Worm (Caenorhabditis elegans) whole organism, L3 larva: ENCODE results near the gene F13E6.2.
A peak's percentile ranks its signal among the peaks of the same experiment; 100 is the strongest.

Source experiments
- R02D3.7 ChIP-seq: fragments of 150-350 bp; optimal IDR thresholded peaks from 2 replicates; lab custom pipeline; 2014; ENCODE audit warnings: missing biosample characterization, missing genetic modification characterization
- ZK546.5 ChIP-seq: sonication (generic microtip); optimal IDR thresholded peaks from 2 replicates; lab custom pipeline; 2017; ENCODE audit warnings: missing biosample characterization, missing genetic modification characterization
- aly-2 ChIP-seq: fragments of 150-350 bp; optimal IDR thresholded peaks from 2 replicates; lab custom pipeline; 2014; ENCODE audit warnings: missing biosample characterization, missing genetic modification characterization
- ama-1 ChIP-seq: fragments of 150-350 bp; optimal IDR thresholded peaks from 2 replicates; lab custom pipeline; 2018
- ceh-16 ChIP-seq: sonication (generic microtip); optimal IDR thresholded peaks from 2 replicates; lab custom pipeline; 2017; ENCODE audit warnings: missing biosample characterization, missing genetic modification characterization
- ceh-28 ChIP-seq: fragments of 150-350 bp; optimal IDR thresholded peaks from 2 replicates; lab custom pipeline; 2014; ENCODE audit warnings: missing biosample characterization, missing genetic modification reagents, missing genetic modification characterization
- ceh-82 ChIP-seq: fragments of 150-350 bp; optimal IDR thresholded peaks from 2 replicates; lab custom pipeline; 2014; ENCODE audit warnings: missing biosample characterization, missing genetic modification characterization
- ceh-9 ChIP-seq: sonication (generic microtip); optimal IDR thresholded peaks from 2 replicates; lab custom pipeline; 2018; ENCODE audit warnings: missing biosample characterization, missing genetic modification characterization
- daf-12 ChIP-seq: fragments of 150-350 bp; optimal IDR thresholded peaks from 2 replicates; lab custom pipeline; 2014; ENCODE audit warnings: missing biosample characterization, missing genetic modification reagents, missing genetic modification characterization
- egl-27 ChIP-seq: sonication (generic microtip); optimal IDR thresholded peaks from 4 replicates; lab custom pipeline; 2017; ENCODE audit warnings: missing biosample characterization, missing genetic modification reagents, missing genetic modification characterization
- egl-5 ChIP-seq: fragments of 150-350 bp; optimal IDR thresholded peaks from 2 replicates; lab custom pipeline; 2017; ENCODE audit warnings: missing biosample characterization, missing genetic modification reagents, missing genetic modification characterization, inconsistent platforms
- elt-1 ChIP-seq: fragments of 150-350 bp; optimal IDR thresholded peaks from 2 replicates; lab custom pipeline; 2014; ENCODE audit warnings: missing biosample characterization, missing genetic modification characterization
- elt-2 ChIP-seq: sonication (generic microtip); optimal IDR thresholded peaks from 2 replicates; lab custom pipeline; 2016; ENCODE audit warnings: missing genetic modification reagents, mild to moderate bottlenecking, missing genetic modification characterization, missing compliant biosample characterization
- elt-3 ChIP-seq, 3 experiments: fragments of 150-350 bp in 1 of 3; sonication (generic microtip) in 2 of 3; optimal IDR thresholded peaks; 2 replicates in 2 of 3; 4 replicates in 1 of 3; lab custom pipeline; 2014 to 2017; ENCODE audit warnings: missing biosample characterization in 3 of 3, missing genetic modification characterization in 3 of 3
- eor-1 ChIP-seq, 2 experiments: fragments of 150-350 bp; optimal IDR thresholded peaks; 2 replicates each; lab custom pipeline; 2014 to 2018; ENCODE audit warnings: missing biosample characterization in 2 of 2, missing genetic modification characterization in 2 of 2
- fkh-10 ChIP-seq: sonication (generic microtip); optimal IDR thresholded peaks from 2 replicates; lab custom pipeline; 2017; ENCODE audit warnings: missing biosample characterization, missing genetic modification reagents, missing genetic modification characterization
- fkh-2 ChIP-seq: fragments of 150-350 bp; optimal IDR thresholded peaks from 2 replicates; lab custom pipeline; 2014; ENCODE audit warnings: missing biosample characterization, missing genetic modification reagents, missing genetic modification characterization
- fos-1 ChIP-seq: fragments of 150-350 bp; optimal IDR thresholded peaks from 2 replicates; lab custom pipeline; 2014; ENCODE audit warnings: missing biosample characterization, missing genetic modification characterization
- hmg-11 ChIP-seq: sonication (generic microtip); optimal IDR thresholded peaks from 2 replicates; lab custom pipeline; 2016; ENCODE audit warnings: missing genetic modification characterization, missing compliant biosample characterization
- jun-1 ChIP-seq: fragments of 150-350 bp; optimal IDR thresholded peaks from 2 replicates; lab custom pipeline; 2014; ENCODE audit warnings: missing biosample characterization, missing genetic modification reagents, missing genetic modification characterization
- lin-15B ChIP-seq: fragments of 150-350 bp; optimal IDR thresholded peaks from 2 replicates; lab custom pipeline; 2014; ENCODE audit warnings: missing biosample characterization, missing genetic modification characterization
- lin-39 ChIP-seq: fragments of 150-350 bp; optimal IDR thresholded peaks from 2 replicates; lab custom pipeline; 2018; ENCODE audit warnings: missing biosample characterization, missing genetic modification reagents, missing genetic modification characterization
- lsy-12 ChIP-seq: sonication (generic microtip); optimal IDR thresholded peaks from 2 replicates; lab custom pipeline; 2016; ENCODE audit warnings: mild to moderate bottlenecking, missing genetic modification characterization, missing compliant biosample characterization
- mdl-1 ChIP-seq: fragments of 150-350 bp; optimal IDR thresholded peaks from 2 replicates; lab custom pipeline; 2014; ENCODE audit warnings: missing biosample characterization, missing genetic modification characterization
- mml-1 ChIP-seq: fragments of 150-350 bp; sonication (generic microtip); optimal IDR thresholded peaks from 3 replicates; lab custom pipeline; 2014; ENCODE audit warnings: missing biosample characterization, missing genetic modification characterization
- nfya-1 ChIP-seq: sonication (generic microtip); optimal IDR thresholded peaks from 2 replicates; lab custom pipeline; 2017; ENCODE audit warnings: missing genetic modification characterization, mild to moderate bottlenecking, missing compliant biosample characterization, antibody characterized with exemption, moderate library complexity; ENCODE audit not compliant: insufficient read depth
- nhr-11 ChIP-seq: fragments of 150-350 bp; optimal IDR thresholded peaks from 2 replicates; lab custom pipeline; 2014; ENCODE audit warnings: missing biosample characterization, missing genetic modification characterization
- nhr-12 ChIP-seq: fragments of 150-350 bp; optimal IDR thresholded peaks from 2 replicates; lab custom pipeline; 2014; ENCODE audit warnings: missing biosample characterization, missing genetic modification characterization
- nhr-23 ChIP-seq: fragments of 150-350 bp; optimal IDR thresholded peaks from 2 replicates; lab custom pipeline; 2014; ENCODE audit warnings: missing biosample characterization, missing genetic modification reagents, missing genetic modification characterization
- nhr-237 ChIP-seq: fragments of 150-350 bp; optimal IDR thresholded peaks from 2 replicates; lab custom pipeline; 2014; ENCODE audit warnings: missing biosample characterization, missing genetic modification characterization
- nhr-25 ChIP-seq: sonication (generic microtip); optimal IDR thresholded peaks from 2 replicates; lab custom pipeline; 2017; ENCODE audit warnings: missing biosample characterization, missing genetic modification characterization
- nhr-28 ChIP-seq: fragments of 150-350 bp; optimal IDR thresholded peaks from 2 replicates; lab custom pipeline; 2014; ENCODE audit warnings: missing biosample characterization, missing genetic modification characterization
- nhr-43 ChIP-seq: sonication (generic microtip); optimal IDR thresholded peaks from 2 replicates; lab custom pipeline; 2016; ENCODE audit warnings: mild to moderate bottlenecking, missing genetic modification characterization, missing compliant biosample characterization; ENCODE audit not compliant: poor library complexity, severe bottlenecking
- nhr-67 ChIP-seq: fragments of 150-350 bp; optimal IDR thresholded peaks from 2 replicates; lab custom pipeline; 2014; ENCODE audit warnings: missing biosample characterization, missing genetic modification characterization
- nhr-76 ChIP-seq: fragments of 150-350 bp; sonication (generic microtip); optimal IDR thresholded peaks from 5 replicates; lab custom pipeline; 2014; ENCODE audit warnings: missing biosample characterization, missing genetic modification characterization
- nhr-77 ChIP-seq: fragments of 150-350 bp; optimal IDR thresholded peaks from 2 replicates; lab custom pipeline; 2014; ENCODE audit warnings: missing biosample characterization, missing genetic modification characterization
- pha-4 ChIP-seq: fragments of 150-350 bp; optimal IDR thresholded peaks from 2 replicates; lab custom pipeline; 2014; ENCODE audit warnings: missing biosample characterization, missing genetic modification reagents, missing genetic modification characterization
- pqm-1 ChIP-seq: fragments of 150-350 bp; optimal IDR thresholded peaks from 2 replicates; lab custom pipeline; 2017; ENCODE audit warnings: missing biosample characterization, missing genetic modification characterization, inconsistent platforms
- sea-2 ChIP-seq: fragments of 150-350 bp; sonication (generic microtip); optimal IDR thresholded peaks from 4 replicates; lab custom pipeline; 2014; ENCODE audit warnings: missing biosample characterization, missing genetic modification reagents, missing genetic modification characterization
- skn-1 ChIP-seq: fragments of 150-350 bp; optimal IDR thresholded peaks from 2 replicates; lab custom pipeline; 2014; ENCODE audit warnings: missing biosample characterization, missing genetic modification characterization
- snpc-4 ChIP-seq: fragments of 150-350 bp; optimal IDR thresholded peaks from 2 replicates; lab custom pipeline; 2014; ENCODE audit warnings: missing biosample characterization, missing genetic modification characterization
- tbx-2 ChIP-seq: sonication (generic microtip); optimal IDR thresholded peaks from 2 replicates; lab custom pipeline; 2016; ENCODE audit warnings: mild to moderate bottlenecking, missing genetic modification characterization, missing compliant biosample characterization
- unc-39 ChIP-seq: sonication (generic microtip); optimal IDR thresholded peaks from 4 replicates; lab custom pipeline; 2017; ENCODE audit warnings: missing biosample characterization, missing genetic modification characterization
- unc-62 ChIP-seq: fragments of 150-350 bp; sonication (generic microtip); optimal IDR thresholded peaks from 4 replicates; lab custom pipeline; 2014; ENCODE audit warnings: missing biosample characterization, missing genetic modification reagents, missing genetic modification characterization
- zag-1 ChIP-seq: fragments of 150-350 bp; optimal IDR thresholded peaks from 2 replicates; lab custom pipeline; 2014; ENCODE audit warnings: missing biosample characterization, missing genetic modification characterization
- ztf-11 ChIP-seq: fragments of 150-350 bp; optimal IDR thresholded peaks from 2 replicates; lab custom pipeline; 2014; ENCODE audit warnings: missing biosample characterization, missing genetic modification characterization
- ztf-4 ChIP-seq: fragments of 150-350 bp; optimal IDR thresholded peaks from 2 replicates; lab custom pipeline; 2014; ENCODE audit warnings: missing biosample characterization, missing genetic modification characterization

Gene F13E6.2

DNA sequence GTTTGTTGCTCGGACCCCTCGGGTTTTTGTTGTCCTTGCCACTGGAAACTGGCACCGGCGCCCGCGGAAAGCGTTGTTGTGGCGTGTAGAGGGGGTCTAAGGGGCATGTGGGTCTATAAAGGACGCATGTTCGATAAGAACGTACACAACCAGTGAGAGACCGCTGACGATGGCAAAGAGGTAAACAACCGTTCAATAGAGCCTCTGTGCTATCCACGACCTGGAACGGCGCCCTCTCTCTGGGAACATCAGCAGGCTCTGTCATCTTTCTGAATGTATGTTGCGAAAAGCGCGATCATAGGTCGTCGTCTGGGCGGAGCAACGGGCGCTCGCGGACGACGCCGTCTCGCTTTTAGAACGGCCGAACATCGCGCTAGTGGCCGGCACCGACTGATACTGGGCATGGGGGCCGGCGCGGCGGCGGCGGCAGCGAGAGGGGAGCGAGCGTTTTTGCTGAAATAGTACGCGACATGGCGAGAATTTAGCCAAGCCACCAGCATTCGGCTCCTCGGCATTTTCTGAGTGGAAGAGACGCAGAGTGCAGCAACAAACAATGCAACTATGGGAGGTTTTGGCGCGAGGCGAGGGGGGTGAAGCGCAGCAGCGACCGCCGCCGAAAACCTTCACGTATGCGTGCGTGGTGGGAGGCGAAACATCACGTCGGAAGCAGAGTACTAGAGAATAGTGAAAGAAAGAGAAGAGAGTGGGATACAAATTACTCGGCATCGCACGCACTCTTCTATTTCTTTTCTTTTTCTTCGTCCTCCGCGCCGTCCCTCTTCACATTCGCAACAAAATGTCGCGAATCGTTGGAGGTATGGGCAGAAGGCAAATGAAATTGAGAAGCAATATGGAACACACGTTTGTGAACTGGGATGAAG lies 36.8 kb downstream of the F13E6.2 start:
- TF ChIP-seq nhr-43 (tag; lab: Kevin White, UChicago) (peak; percentile 55), ceh-9 (no peak), pha-4 (tag; lab: Kevin White, UChicago) (peak; percentile 67), zag-1 (tag; lab: Kevin White, UChicago) (no peak), elt-1 (tag; lab: Kevin White, UChicago) (no peak), unc-39 (tag; lab: Kevin White, UChicago) (peak; percentile 39), ceh-16 (no peak), ama-1 (lab: Kevin White, UChicago) (no peak), elt-2 (peak; percentile 81), ceh-28 (peak; percentile 53), nhr-25 (peak; percentile 90), egl-5 (tag; lab: Kevin White, UChicago) (peak; percentile 34), nfya-1 (tag; lab: Kevin White, UChicago) (peak; percentile 88), mml-1 (tag; lab: Kevin White, UChicago) (no peak), pqm-1 (tag; lab: Kevin White, UChicago) (peak; percentile 13), aly-2 (no peak), lin-15B (tag; lab: Kevin White, UChicago) (no peak), daf-12 (tag; lab: Kevin White, UChicago) (peak; percentile 71), hmg-11 (tag; lab: Kevin White, UChicago) (peak; percentile 67), nhr-23 (peak; percentile 78), sea-2 (GFP tag; lab: Kevin White, UChicago) (no peak), lsy-12 (peak; percentile 89), nhr-67 (no peak), egl-27 (no peak), elt-3 (tag; optimal IDR thresholded peaks at IDR 0.05; lab: Kevin White, UChicago) (no peak), nhr-12 (tag; lab: Kevin White, UChicago) (no peak), jun-1 (tag; lab: Kevin White, UChicago) (peak; percentile 76), ztf-4 (tag; lab: Kevin White, UChicago) (no peak), nhr-237 (tag; lab: Kevin White, UChicago) (no peak), R02D3.7 (tag; lab: Kevin White, UChicago) (peak; percentile 14), ztf-11 (no peak), skn-1 (tag; lab: Kevin White, UChicago) (peak; percentile 77), mdl-1 (tag; lab: Kevin White, UChicago) (peak; percentile 51), fos-1 (tag; lab: Kevin White, UChicago) (no peak), ceh-82 (tag; lab: Kevin White, UChicago) (peak; percentile 12), fkh-10 (GFP tag; lab: Kevin White, UChicago) (peak; percentile 48), nhr-11 (tag; lab: Kevin White, UChicago) (peak; percentile 22), lin-39 (tag; lab: Kevin White, UChicago) (peak; percentile 87), snpc-4 (tag; lab: Kevin White, UChicago) (peak; percentile 72), nhr-28 (tag; lab: Kevin White, UChicago) (no peak), ZK546.5 (tag; lab: Kevin White, UChicago) (no peak), fkh-2 (tag; lab: Kevin White, UChicago) (no peak), tbx-2 (tag; lab: Kevin White, UChicago) (peak; percentile 88), nhr-77 (tag; lab: Kevin White, UChicago) (no peak), unc-62 (GFP tag; lab: Kevin White, UChicago) (peak; percentile 44), nhr-76 (no peak), eor-1 (tag; optimal IDR thresholded peaks at IDR 0.05; lab: Kevin White, UChicago) (no peak)
